Fruit fly (Drosophila melanogaster) whole organism, embryonic: ENCODE measurements around the gene Trl.

ENCODE experiments used
- Abd-B ChIP-seq: fragments of 200-800 bp; sonication (Bioruptor generic); optimal IDR thresholded peaks from 2 replicates; lab custom pipeline; 2018; ENCODE audit warnings: missing biosample characterization, mild to moderate bottlenecking, missing genetic modification characterization, moderate library complexity
- Atf3 ChIP-seq: fragments of 200-800 bp; sonication (Bioruptor generic); optimal IDR thresholded peaks from 3 replicates; lab custom pipeline; 2016; ENCODE audit warnings: missing biosample characterization, missing genetic modification characterization
- CG10979 ChIP-seq: fragments of 200-800 bp; sonication (Bioruptor generic); optimal IDR thresholded peaks from 2 replicates; lab custom pipeline; 2018; ENCODE audit warnings: missing biosample characterization, mild to moderate bottlenecking, missing genetic modification characterization, moderate library complexity
- CG11085 ChIP-seq: fragments of 200-800 bp; sonication (Bioruptor generic); IDR thresholded peaks from 2 replicates; pipeline ENCODE4 v1.3.6; 2022; ENCODE audit warnings: missing biosample characterization, missing genetic modification characterization
- CG11093 ChIP-seq: fragments of 200-800 bp; sonication (Bioruptor generic); IDR thresholded peaks from 3 replicates; pipeline ENCODE4 v1.3.6; 2022; ENCODE audit warnings: missing biosample characterization, missing genetic modification characterization
- CG12219 ChIP-seq: fragments of 200-800 bp; sonication (Bioruptor generic); optimal IDR thresholded peaks from 3 replicates; lab custom pipeline; 2018; ENCODE audit warnings: missing biosample characterization, mild to moderate bottlenecking, missing genetic modification characterization
- CG12391 ChIP-seq: fragments of 200-800 bp; sonication (Bioruptor generic); optimal IDR thresholded peaks from 3 replicates; lab custom pipeline; 2018; ENCODE audit warnings: missing biosample characterization, mild to moderate bottlenecking, missing genetic modification characterization, moderate library complexity
- CG13894 ChIP-seq: fragments of 200-800 bp; sonication (Bioruptor generic); optimal IDR thresholded peaks from 3 replicates; lab custom pipeline; 2018; ENCODE audit warnings: missing biosample characterization, mild to moderate bottlenecking, missing genetic modification characterization, moderate library complexity
- CG1647 ChIP-seq: fragments of 200-800 bp; sonication (Bioruptor generic); optimal IDR thresholded peaks from 3 replicates; lab custom pipeline; 2016; ENCODE audit warnings: missing biosample characterization, missing genetic modification characterization
- CG17568 ChIP-seq: fragments of 200-800 bp; sonication (Bioruptor generic); optimal IDR thresholded peaks from 2 replicates; lab custom pipeline; 2018; ENCODE audit warnings: missing biosample characterization, mild to moderate bottlenecking, missing genetic modification characterization, moderate library complexity
- CG18011 ChIP-seq: fragments of 200-800 bp; sonication (Bioruptor generic); optimal IDR thresholded peaks from 2 replicates; lab custom pipeline; 2017; ENCODE audit warnings: missing biosample characterization, missing genetic modification characterization, mild to moderate bottlenecking, moderate library complexity, missing genotype
- CG2129 ChIP-seq: fragments of 200-800 bp; sonication (Bioruptor generic); IDR thresholded peaks from 2 replicates; pipeline ENCODE4 v1.3.6; 2022; ENCODE audit warnings: missing biosample characterization, missing genetic modification characterization; ENCODE audit not compliant: partially characterized antibody
- CG2712 ChIP-seq: fragments of 200-800 bp; optimal IDR thresholded peaks from 3 replicates; lab custom pipeline; 2019; ENCODE audit warnings: missing biosample characterization, mild to moderate bottlenecking, missing genetic modification characterization, moderate library complexity
- CG33557 ChIP-seq: fragments of 200-800 bp; sonication (Bioruptor generic); optimal IDR thresholded peaks from 2 replicates; lab custom pipeline; 2019; ENCODE audit warnings: missing biosample characterization, mild to moderate bottlenecking, missing genetic modification characterization, moderate library complexity
- CG34422 ChIP-seq: fragments of 200-800 bp; sonication (Bioruptor generic); IDR thresholded peaks from 3 replicates; pipeline ENCODE4 v1.3.6; 2022; ENCODE audit warnings: missing biosample characterization, missing genetic modification characterization
- CG3847 ChIP-seq: fragments of 200-800 bp; sonication (Bioruptor generic); IDR thresholded peaks from 2 replicates; pipeline ENCODE4 v1.3.6; 2022; ENCODE audit warnings: missing biosample characterization, missing genetic modification characterization
- CG4820 ChIP-seq: fragments of 200-800 bp; sonication (Bioruptor generic); optimal IDR thresholded peaks from 3 replicates; lab custom pipeline; 2016; ENCODE audit warnings: missing biosample characterization, missing genetic modification characterization
- CG5180 ChIP-seq: fragments of 200-800 bp; sonication (Bioruptor generic); optimal IDR thresholded peaks from 3 replicates; lab custom pipeline; 2017; ENCODE audit warnings: missing biosample characterization, missing genetic modification characterization, mild to moderate bottlenecking, moderate library complexity, missing genetic modification reagents
- CG6813 ChIP-seq: fragments of 200-800 bp; sonication (Bioruptor generic); optimal IDR thresholded peaks from 2 replicates; lab custom pipeline; 2017; ENCODE audit warnings: missing biosample characterization, missing genetic modification characterization, mild to moderate bottlenecking, moderate library complexity, missing genetic modification reagents
- CG9932 ChIP-seq: fragments of 200-800 bp; sonication (Bioruptor generic); IDR thresholded peaks from 2 replicates; pipeline ENCODE4 v1.3.6; 2022; ENCODE audit warnings: missing biosample characterization, missing genetic modification characterization
- Dad ChIP-seq: fragments of 200-800 bp; sonication (Bioruptor generic); optimal IDR thresholded peaks from 3 replicates; lab custom pipeline; 2016; ENCODE audit warnings: missing biosample characterization, missing genetic modification characterization
- Dek ChIP-seq: fragments of 200-800 bp; sonication (Bioruptor generic); optimal IDR thresholded peaks from 3 replicates; lab custom pipeline; 2019; ENCODE audit warnings: missing biosample characterization, mild to moderate bottlenecking, missing genetic modification characterization, moderate library complexity
- Dfd ChIP-seq, 2 experiments: fragments of >200 bp; optimal IDR thresholded peaks; 2 replicates each; lab custom pipeline; 2017; ENCODE audit warnings: missing biosample characterization in 2 of 2, missing genetic modification characterization in 2 of 2
- Doc3 ChIP-seq: fragments of 200-800 bp; sonication (Bioruptor generic); IDR thresholded peaks from 3 replicates; pipeline ENCODE4 v1.3.6; 2022; ENCODE audit warnings: missing biosample characterization, missing genetic modification characterization; ENCODE audit not compliant: partially characterized antibody
- Dp ChIP-seq: fragments of 200-800 bp; sonication (Bioruptor generic); optimal IDR thresholded peaks from 2 replicates; lab custom pipeline; 2018; ENCODE audit warnings: missing biosample characterization, mild to moderate bottlenecking, missing genetic modification characterization, moderate library complexity
- E2f2 ChIP-seq: fragments of 200-800 bp; sonication (Bioruptor generic); IDR thresholded peaks from 2 replicates; pipeline ENCODE4 v1.3.6; 2022; ENCODE audit warnings: missing biosample characterization, missing genetic modification characterization
- ERR ChIP-seq: fragments of 200-800 bp; sonication (Bioruptor generic); optimal IDR thresholded peaks from 2 replicates; lab custom pipeline; 2016; ENCODE audit warnings: missing biosample characterization, missing genetic modification characterization
- GATAe ChIP-seq: fragments of 200-800 bp; sonication (Bioruptor generic); conservative IDR thresholded peaks from 2 replicates; pipeline ENCODE4 v1.3.6; 2022; ENCODE audit warnings: missing biosample characterization, missing genetic modification characterization
- Hr51 ChIP-seq, 2 experiments: fragments of 200-800 bp; sonication (Bioruptor generic); optimal IDR thresholded peaks; 2 replicates in 1 of 2; 3 replicates in 1 of 2; lab custom pipeline; 2016 to 2018; ENCODE audit warnings: missing biosample characterization in 2 of 2, missing genetic modification characterization in 2 of 2, mild to moderate bottlenecking in 1 of 2, moderate library complexity in 1 of 2
- Neu2 ChIP-seq: fragments of 200-800 bp; sonication (Bioruptor generic); optimal IDR thresholded peaks from 3 replicates; lab custom pipeline; 2016; ENCODE audit warnings: missing biosample characterization, missing genetic modification characterization, borderline replicate concordance
- Nf-YA ChIP-seq: fragments of 200-800 bp; sonication (Bioruptor generic); IDR thresholded peaks from 2 replicates; pipeline ENCODE4 v1.3.6; 2022; ENCODE audit warnings: missing biosample characterization, missing genetic modification characterization
- Nf-YC ChIP-seq: fragments of 200-800 bp; optimal IDR thresholded peaks from 3 replicates; lab custom pipeline; 2019; ENCODE audit warnings: missing biosample characterization, mild to moderate bottlenecking, missing genetic modification characterization, moderate library complexity
- ac ChIP-seq: fragments of 200-800 bp; sonication (Bioruptor generic); optimal IDR thresholded peaks from 3 replicates; lab custom pipeline; 2017; ENCODE audit warnings: missing biosample characterization, mild to moderate bottlenecking, missing genetic modification characterization
- ash1 ChIP-seq: fragments of 200-800 bp; sonication (Bioruptor generic); optimal IDR thresholded peaks from 2 replicates; lab custom pipeline; 2018; ENCODE audit warnings: missing biosample characterization, mild to moderate bottlenecking, missing genetic modification characterization
- ato ChIP-seq: fragments of 200-800 bp; sonication (Bioruptor generic); IDR thresholded peaks from 2 replicates; pipeline ENCODE4 v1.3.6; 2022; ENCODE audit warnings: missing biosample characterization, missing genetic modification characterization; ENCODE audit not compliant: partially characterized antibody
- bowl ChIP-seq: fragments of 200-800 bp; sonication (Bioruptor generic); IDR thresholded peaks from 2 replicates; pipeline ENCODE4 v1.3.6; 2022; ENCODE audit warnings: missing biosample characterization, missing genetic modification characterization
- dati ChIP-seq: fragments of 200-800 bp; sonication (Bioruptor generic); IDR thresholded peaks from 2 replicates; pipeline ENCODE4 v1.3.6; 2022; ENCODE audit warnings: missing biosample characterization, missing genetic modification characterization
- disco-r ChIP-seq: fragments of 200-800 bp; sonication (Bioruptor generic); optimal IDR thresholded peaks from 2 replicates; lab custom pipeline; 2016; ENCODE audit warnings: missing biosample characterization, missing genetic modification characterization
- fru ChIP-seq: fragments of >200 bp; optimal IDR thresholded peaks from 2 replicates; lab custom pipeline; 2017
- ftz-f1 ChIP-seq: fragments of 200-800 bp; sonication (Bioruptor generic); optimal IDR thresholded peaks from 2 replicates; lab custom pipeline; 2016; ENCODE audit warnings: missing biosample characterization, missing genetic modification characterization
- gt ChIP-seq: fragments of 200-800 bp; sonication (Bioruptor generic); IDR thresholded peaks from 2 replicates; pipeline ENCODE4 v1.3.6; 2022; ENCODE audit warnings: missing biosample characterization, missing genetic modification characterization
- lbe ChIP-seq: fragments of 200-800 bp; sonication (Bioruptor generic); optimal IDR thresholded peaks from 2 replicates; lab custom pipeline; 2016; ENCODE audit warnings: missing biosample characterization, mild to moderate bottlenecking, missing genetic modification characterization
- lmd ChIP-seq: fragments of 200-800 bp; sonication (Bioruptor generic); IDR thresholded peaks from 2 replicates; pipeline ENCODE4 v1.3.6; 2022; ENCODE audit warnings: missing biosample characterization, missing genetic modification characterization
- mld ChIP-seq: fragments of 200-800 bp; sonication (Bioruptor generic); IDR thresholded peaks from 3 replicates; pipeline ENCODE4 v1.3.6; 2022; ENCODE audit warnings: missing biosample characterization, missing genetic modification characterization; ENCODE audit not compliant: partially characterized antibody
- nom ChIP-seq: fragments of 200-800 bp; sonication (Bioruptor generic); optimal IDR thresholded peaks from 2 replicates; lab custom pipeline; 2017; ENCODE audit warnings: missing biosample characterization, missing genetic modification characterization, mild to moderate bottlenecking, moderate library complexity, missing genetic modification reagents
- p53 ChIP-seq: fragments of 200-800 bp; sonication (Bioruptor generic); optimal IDR thresholded peaks from 2 replicates; lab custom pipeline; 2016; ENCODE audit warnings: missing biosample characterization, missing genetic modification characterization
- slou ChIP-seq: fragments of 200-800 bp; sonication (Bioruptor generic); optimal IDR thresholded peaks from 3 replicates; lab custom pipeline; 2016; ENCODE audit warnings: missing biosample characterization, missing genetic modification characterization
- tll ChIP-seq, 2 experiments: fragments of 200-800 bp in 1 of 2; fragments of >200 bp in 1 of 2; sonication (Bioruptor generic) in 1 of 2; optimal IDR thresholded peaks; 2 replicates each; lab custom pipeline; 2017 to 2019; ENCODE audit warnings: missing biosample characterization in 2 of 2, missing genetic modification characterization in 2 of 2, mild to moderate bottlenecking in 1 of 2, moderate library complexity in 1 of 2

Trl gene

DNA sequence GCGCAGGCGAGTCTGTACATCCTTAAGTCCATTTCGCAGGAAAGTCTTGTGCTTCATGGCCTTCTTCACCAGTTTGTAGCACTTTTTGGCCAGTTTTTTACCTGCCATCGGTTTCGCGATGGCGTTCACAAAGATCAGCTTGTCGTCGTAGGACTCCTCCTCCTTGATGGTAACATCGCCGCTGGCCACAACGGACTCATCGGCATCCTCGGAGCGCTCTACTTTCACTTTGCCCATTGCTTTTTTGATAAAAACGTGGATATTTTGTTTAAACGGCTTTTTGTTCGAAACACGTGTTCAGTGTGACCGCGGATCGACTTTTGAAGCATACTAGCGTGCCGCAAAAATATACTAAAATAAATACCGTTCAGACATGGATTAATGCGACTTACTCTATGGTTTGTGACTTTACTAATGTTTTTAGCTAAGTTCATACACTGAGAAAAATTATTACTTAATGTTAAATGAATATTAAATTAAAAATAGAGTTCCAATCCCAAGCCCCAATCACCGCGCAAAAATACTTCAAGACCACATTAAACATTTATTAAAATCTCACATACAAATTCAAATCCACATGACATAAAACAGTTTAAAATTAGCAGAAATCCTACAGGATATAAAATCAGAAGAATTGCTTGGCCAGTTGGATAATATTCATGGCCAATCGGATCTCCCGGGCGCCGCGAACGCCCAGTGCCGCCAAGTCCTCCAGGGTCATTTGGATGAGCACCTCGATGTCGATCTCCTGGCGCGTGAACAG, 41.2 kb upstream of the Trl start, which contains the start of gene NHP2 (continued):
- TF ChIP-seq CG10979 (tag; lab: Kevin White, UChicago) (peak; percentile 83), slou (GFP tag; lab: Kevin White, UChicago) (peak; percentile 66), fru (lab: Kevin White, UChicago) (no peak), CG4820 (peak; percentile 62), Doc3 (GFP tag; lab: Robert Waterston, UW) (no peak), CG11085 (peak; percentile 68; the same call in 1 of the 2 replicates), nom (GFP tag; lab: Kevin White, UChicago) (peak; percentile 58), CG12219 (peak; percentile 76), CG18011 (peak; percentile 49), CG6813 (peak; percentile 79), CG11093 (GFP tag; lab: Robert Waterston, UW) (peak; percentile 42; the same call in 2 of the 3 replicates), E2f2 (GFP tag; lab: Robert Waterston, UW) (peak; percentile 68), disco-r (GFP tag; lab: Kevin White, UChicago) (no peak), gt (0 out of 2 replicates have a peak, but pooled peaks have one; percentile 15), CG5180 (GFP tag; lab: Kevin White, UChicago) (no peak), Dek (tag; lab: Kevin White, UChicago) (peak; percentile 88), CG12391 (tag; lab: Kevin White, UChicago) (peak; percentile 88), CG33557 (GFP tag; lab: Kevin White, UChicago) (peak; percentile 49), CG34422 (GFP tag; lab: Robert Waterston, UW) (peak; percentile 83), tll (GFP tag; optimal IDR thresholded peaks at IDR 0.05; lab: Kevin White, UChicago) (no peak), mld (GFP tag; lab: Robert Waterston, UW) (no peak), CG1647 (GFP tag; lab: Kevin White, UChicago) (peak; percentile 48), Nf-YC (tag; lab: Kevin White, UChicago) (no peak), p53 (GFP tag; lab: Kevin White, UChicago) (no peak), CG2712 (peak; percentile 88), Dfd (GFP tag; optimal IDR thresholded peaks at IDR 0.05; lab: Kevin White, UChicago) (no peak), CG2129 (no peak), ftz-f1 (GFP tag; lab: Kevin White, UChicago) (no peak), Dp (GFP tag; lab: Kevin White, UChicago) (peak; percentile 57), Neu2 (GFP tag; lab: Kevin White, UChicago) (peak; percentile 60), CG17568 (GFP tag; lab: Kevin White, UChicago) (no peak), lbe (GFP tag; lab: Kevin White, UChicago) (peak; percentile 81), Atf3 (GFP tag; lab: Kevin White, UChicago) (peak; percentile 47), Abd-B (GFP tag; lab: Kevin White, UChicago) (no peak), CG13894 (tag; lab: Kevin White, UChicago) (no peak), GATAe (GFP tag; lab: Robert Waterston, UW) (no peak), bowl (peak; percentile 34; the same call in 1 of the 2 replicates), ato (GFP tag; lab: Robert Waterston, UW) (no peak), CG3847 (peak; percentile 77), Hr51 (GFP tag; optimal IDR thresholded peaks at IDR 0.05; lab: Kevin White, UChicago) (peak in 1 of 2 experiments; percentile 71), lmd (GFP tag; lab: Robert Waterston, UW) (peak; percentile 80), dati (no peak), ERR (GFP tag; lab: Kevin White, UChicago) (no peak), CG9932 (GFP tag; lab: Robert Waterston, UW) (peak; percentile 84), ash1 (GFP tag; lab: Kevin White, UChicago) (no peak), Dad (GFP tag; lab: Kevin White, UChicago) (peak; percentile 29), ac (peak; percentile 34), Nf-YA (GFP tag; lab: Robert Waterston, UW) (no peak; the same call in 1 of the 2 replicates)
